Worm (Caenorhabditis elegans): ENCODE data around the gene C05C8.5.
A peak's percentile ranks its signal among the peaks of the same experiment; 100 is the strongest.

The C05C8.5 gene

DNA sequence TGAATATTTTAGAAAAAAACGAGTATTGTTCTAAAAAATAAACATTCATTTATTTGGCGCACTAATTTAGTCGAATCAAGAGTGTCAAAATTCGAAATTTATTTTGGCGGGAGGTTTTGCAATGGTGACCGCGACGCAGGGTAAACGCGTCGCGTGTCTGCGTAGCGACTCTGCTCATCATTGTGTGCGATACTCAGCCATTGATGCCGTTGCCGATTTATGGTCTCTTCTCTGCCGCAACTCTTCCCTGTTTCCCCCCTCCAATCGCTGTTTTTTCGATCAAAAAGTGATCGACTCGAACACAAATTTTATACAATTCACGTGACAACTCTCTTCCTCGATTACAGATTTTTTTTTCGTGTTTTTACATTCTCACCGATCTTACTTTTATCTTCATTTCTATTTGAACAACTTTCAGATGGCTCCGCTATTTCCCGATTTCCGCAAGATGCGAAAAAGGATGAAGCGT lies 38.1 kb downstream of the C05C8.5 start, which contains the start of gene F09G2.2 (continued):
- peak; percentile 42 for TF ChIP-seq gei-17 (GFP tag; optimal IDR thresholded peaks at IDR 0.05)
- peak; percentile 84 for TF ChIP-seq Y95B8A.8 (GFP tag; IDR thresholded peaks at IDR 0.05)
- TF ChIP-seq rcor-1 (GFP tag; IDR thresholded peaks at IDR 0.05): peak; percentile 93
- peak; percentile 82 for TF ChIP-seq madf-8 (GFP tag; conservative IDR thresholded peaks at IDR 0.05)
- peak; percentile 93 for TF ChIP-seq lin-54 (GFP tag; optimal IDR thresholded peaks at IDR 0.05)
- TF ChIP-seq pha-4 (tag; optimal IDR thresholded peaks at IDR 0.05): peak; percentile 84
- peak; percentile 14 for TF ChIP-seq hrde-1 (tag; optimal IDR thresholded peaks at IDR 0.05; ENCODE audit: borderline replicate concordance)
- TF ChIP-seq cebp-1 (GFP tag; IDR thresholded peaks at IDR 0.05): peak; percentile 78
- TF ChIP-seq cebp-1 (tag; optimal IDR thresholded peaks at IDR 0.05): peak; percentile 91
- TF ChIP-seq attf-5 (GFP tag; optimal IDR thresholded peaks at IDR 0.05): peak; percentile 96
- no peak for TF ChIP-seq mel-28 (tag; optimal IDR thresholded peaks at IDR 0.05; ENCODE audit: borderline replicate concordance)
- TF ChIP-seq lir-1 (GFP tag; conservative IDR thresholded peaks at IDR 0.05): peak; percentile 84
- peak; percentile 82 for TF ChIP-seq ceh-91 (GFP tag; IDR thresholded peaks at IDR 0.05)
- TF ChIP-seq madf-6 (GFP tag; IDR thresholded peaks at IDR 0.05): peak; percentile 95
- peak; percentile 33 for TF ChIP-seq chd-7 (tag; optimal IDR thresholded peaks at IDR 0.05)
- TF ChIP-seq snpc-1.1 (tag; optimal IDR thresholded peaks at IDR 0.05; ENCODE audit: insufficient read depth): peak; percentile 56
- TF ChIP-seq lin-40 (tag; optimal IDR thresholded peaks at IDR 0.05): peak; percentile 86
- 0 out of 2 replicates have a peak, but pooled peaks have one; percentile 48 for TF ChIP-seq hmg-20 (GFP tag; IDR thresholded peaks at IDR 0.05)
- TF ChIP-seq nhr-80 (tag; optimal IDR thresholded peaks at IDR 0.05): peak; percentile 90
- TF ChIP-seq snpc-3.4 (tag; optimal IDR thresholded peaks at IDR 0.05): peak; percentile 88
- no peak for TF ChIP-seq aptf-2 (GFP tag; conservative IDR thresholded peaks at IDR 0.05)
- 0 out of 2 replicates have a peak, but pooled peaks have one; percentile 40 for TF ChIP-seq ztf-25 (GFP tag; IDR thresholded peaks at IDR 0.05)
- TF ChIP-seq F22D6.2 (tag; optimal IDR thresholded peaks at IDR 0.05): peak; percentile 57
- TF ChIP-seq pbrm-1 (GFP tag; IDR thresholded peaks at IDR 0.05): peak; percentile 89
- TF ChIP-seq F33H1.4 (GFP tag; IDR thresholded peaks at IDR 0.05): peak; percentile 79
- TF ChIP-seq mxl-1 (tag; optimal IDR thresholded peaks at IDR 0.05): peak; percentile 5
- TF ChIP-seq ztf-28 (GFP tag; IDR thresholded peaks at IDR 0.05): 0 out of 2 replicates have a peak, but pooled peaks have one; percentile 6
- TF ChIP-seq ztf-22 (GFP tag; optimal IDR thresholded peaks at IDR 0.05): peak; percentile 2
- TF ChIP-seq atf-7 (tag; optimal IDR thresholded peaks at IDR 0.05): peak; percentile 14
- peak; percentile 3 to 93 (median 10) for TF ChIP-seq lin-35 (GFP tag; optimal IDR thresholded peaks at IDR 0.05)
- no peak for TF ChIP-seq sptf-2 (GFP tag; optimal IDR thresholded peaks at IDR 0.05)
- peak; percentile 52; the same call in 1 of the 2 replicates for TF ChIP-seq egl-44 (GFP tag; IDR thresholded peaks at IDR 0.05)
- TF ChIP-seq F23B12.7 (tag; optimal IDR thresholded peaks at IDR 0.05; ENCODE audit: insufficient read depth): peak; percentile 61
- TF ChIP-seq B0261.1 (tag; optimal IDR thresholded peaks at IDR 0.05): no peak
- TF ChIP-seq unc-62 (GFP tag; optimal IDR thresholded peaks at IDR 0.05): peak; percentile 13
- no peak for TF ChIP-seq fkh-3 (tag; optimal IDR thresholded peaks at IDR 0.05)
- TF ChIP-seq C17E4.6 (GFP tag; IDR thresholded peaks at IDR 0.05): peak; percentile 81
- peak; percentile 96 for TF ChIP-seq dox-1 (GFP tag; IDR thresholded peaks at IDR 0.05)
- peak; percentile 88 for TF ChIP-seq efl-1 (GFP tag; optimal IDR thresholded peaks at IDR 0.05)
- TF ChIP-seq mcd-1 (GFP tag; IDR thresholded peaks at IDR 0.05): peak; percentile 85
- peak; percentile 77 for TF ChIP-seq xnd-1 (tag; optimal IDR thresholded peaks at IDR 0.05)
- peak; percentile 0 for TF ChIP-seq B0035.1 (tag; optimal IDR thresholded peaks at IDR 0.05)
- peak; percentile 8 for TF ChIP-seq nhr-90 (tag; optimal IDR thresholded peaks at IDR 0.05)
- TF ChIP-seq let-526 (GFP tag; IDR thresholded peaks at IDR 0.05): peak; percentile 56; the same call in 1 of the 2 replicates
- TF ChIP-seq somi-1 (GFP tag; optimal IDR thresholded peaks at IDR 0.05): peak; percentile 44
- peak; percentile 79 for TF ChIP-seq K12H6.12 (tag; optimal IDR thresholded peaks at IDR 0.05)
- TF ChIP-seq F52B5.7 (tag; optimal IDR thresholded peaks at IDR 0.05): no peak
- TF ChIP-seq ztf-26 (tag; optimal IDR thresholded peaks at IDR 0.05): peak; percentile 85

Data from whole organism, young adult.